Worm (Caenorhabditis elegans) whole organism, L4 larva: ENCODE measurements around the gene osta-1.

Experiments
- D1046.2 ChIP-seq: fragments of 200-800 bp; sonication (Bioruptor generic); IDR thresholded peaks from 2 replicates; pipeline ENCODE4 v1.3.6; 2022; ENCODE audit warnings: missing genetic modification characterization, missing compliant biosample characterization
- F26F4.8 ChIP-seq: fragments of 200-800 bp; sonication (Bioruptor generic); conservative IDR thresholded peaks from 2 replicates; pipeline ENCODE4 v1.3.6; 2022; ENCODE audit warnings: missing genetic modification characterization, missing compliant biosample characterization
- F37D6.2 ChIP-seq: sonication (generic microtip); optimal IDR thresholded peaks from 2 replicates; lab custom pipeline; 2016; ENCODE audit warnings: mild to moderate bottlenecking, missing genetic modification characterization, missing compliant biosample characterization
- T20F7.1 ChIP-seq: fragments of 200-800 bp; sonication (Bioruptor generic); optimal IDR thresholded peaks from 2 replicates; lab custom pipeline; 2018; ENCODE audit warnings: mild to moderate bottlenecking, missing genetic modification characterization, missing compliant biosample characterization
- Y48G9A.11 ChIP-seq: fragments of 200-800 bp; sonication (Bioruptor generic); IDR thresholded peaks from 2 replicates; pipeline ENCODE4 v1.3.6; 2022; ENCODE audit warnings: missing genetic modification reagents, missing genetic modification characterization, missing compliant biosample characterization
- ZK337.2 ChIP-seq: fragments of 200-800 bp; sonication (Bioruptor generic); IDR thresholded peaks from 2 replicates; pipeline ENCODE4 v1.3.6; 2022; ENCODE audit warnings: missing genetic modification reagents, missing genetic modification characterization, missing compliant biosample characterization
- arid-1 ChIP-seq: fragments of 200-800 bp; sonication (Bioruptor generic); conservative IDR thresholded peaks from 2 replicates; pipeline ENCODE4 v1.3.6; 2022; ENCODE audit warnings: missing genetic modification reagents, missing genetic modification characterization, missing compliant biosample characterization
- attf-4 ChIP-seq: sonication (generic microtip); optimal IDR thresholded peaks from 3 replicates; lab custom pipeline; 2017; ENCODE audit warnings: missing biosample characterization, missing genetic modification characterization
- ceh-32 ChIP-seq: sonication (generic microtip); optimal IDR thresholded peaks from 2 replicates; lab custom pipeline; 2016; ENCODE audit warnings: mild to moderate bottlenecking, missing genetic modification characterization, missing compliant biosample characterization; ENCODE audit not compliant: poor library complexity
- ceh-82 ChIP-seq: sonication (generic microtip); optimal IDR thresholded peaks from 2 replicates; lab custom pipeline; 2017; ENCODE audit warnings: missing biosample characterization, missing genetic modification characterization
- cey-2 ChIP-seq: sonication (generic microtip); optimal IDR thresholded peaks from 3 replicates; lab custom pipeline; 2017; ENCODE audit warnings: missing genetic modification characterization, mild to moderate bottlenecking, missing compliant biosample characterization, antibody characterized with exemption, borderline replicate concordance; ENCODE audit not compliant: insufficient read depth
- daf-12 ChIP-seq: fragments of 150-350 bp; optimal IDR thresholded peaks from 2 replicates; lab custom pipeline; 2014; ENCODE audit warnings: missing biosample characterization, missing genetic modification reagents, missing genetic modification characterization
- daf-16 ChIP-seq, 3 experiments: sonication (generic microtip); optimal IDR thresholded peaks; 2 replicates each; lab custom pipeline; 2016 to 2017; ENCODE audit warnings: missing genetic modification characterization in 3 of 3, missing genetic modification reagents in 3 of 3, mild to moderate bottlenecking in 2 of 3, missing compliant biosample characterization in 2 of 3, missing biosample characterization in 1 of 3, moderate library complexity in 1 of 3
- dmd-8 ChIP-seq: fragments of 200-800 bp; sonication (Bioruptor generic); IDR thresholded peaks from 2 replicates; pipeline ENCODE4 v1.3.6; 2022; ENCODE audit warnings: missing genetic modification characterization, missing compliant biosample characterization
- dpl-1 ChIP-seq: fragments of 150-350 bp; optimal IDR thresholded peaks from 2 replicates; lab custom pipeline; 2014; ENCODE audit warnings: missing biosample characterization, missing genetic modification reagents, missing genetic modification characterization
- duxl-1 ChIP-seq: sonication (generic microtip); optimal IDR thresholded peaks from 2 replicates; lab custom pipeline; 2016; ENCODE audit warnings: mild to moderate bottlenecking, missing genetic modification characterization, moderate library complexity, missing compliant biosample characterization; ENCODE audit not compliant: poor library complexity
- egl-27 ChIP-seq: sonication (generic microtip); optimal IDR thresholded peaks from 3 replicates; lab custom pipeline; 2017; ENCODE audit warnings: missing biosample characterization, missing genetic modification reagents, missing genetic modification characterization
- egl-43 ChIP-seq: fragments of 200-800 bp; sonication (Bioruptor generic); IDR thresholded peaks from 2 replicates; pipeline ENCODE4 v1.3.6; 2022; ENCODE audit warnings: missing genetic modification reagents, missing genetic modification characterization, missing compliant biosample characterization
- fos-1 ChIP-seq: fragments of 150-350 bp; optimal IDR thresholded peaks from 2 replicates; lab custom pipeline; 2014; ENCODE audit warnings: missing biosample characterization, missing genetic modification characterization
- gei-8 ChIP-seq: fragments of 200-800 bp; sonication (Bioruptor generic); optimal IDR thresholded peaks from 2 replicates; lab custom pipeline; 2018; ENCODE audit warnings: mild to moderate bottlenecking, missing genetic modification characterization, missing compliant biosample characterization
- hif-1 ChIP-seq, 2 experiments: sonication (generic microtip); optimal IDR thresholded peaks; 2 replicates each; lab custom pipeline; 2016 to 2017; ENCODE audit warnings: missing compliant biosample characterization in 2 of 2, missing genetic modification characterization in 2 of 2, missing genetic modification reagents in 2 of 2, missing genotype in 2 of 2, mild to moderate bottlenecking in 1 of 2
- hlh-30 ChIP-seq: sonication (generic microtip); optimal IDR thresholded peaks from 2 replicates; lab custom pipeline; 2017; ENCODE audit warnings: antibody characterized with exemption, mild to moderate bottlenecking, missing genetic modification characterization, missing compliant biosample characterization; ENCODE audit not compliant: insufficient read depth
- jun-1 ChIP-seq: fragments of 150-350 bp; optimal IDR thresholded peaks from 2 replicates; lab custom pipeline; 2014; ENCODE audit warnings: missing biosample characterization, missing genetic modification reagents, missing genetic modification characterization
- lim-7 ChIP-seq: fragments of 200-800 bp; sonication (Bioruptor generic); IDR thresholded peaks from 2 replicates; pipeline ENCODE4 v1.3.6; 2022; ENCODE audit warnings: missing genetic modification characterization, missing compliant biosample characterization
- lin-15B ChIP-seq: fragments of 150-350 bp; sonication (generic microtip); optimal IDR thresholded peaks from 3 replicates; lab custom pipeline; 2014; ENCODE audit warnings: missing biosample characterization, missing genetic modification characterization
- lin-39 ChIP-seq: fragments of 150-350 bp; optimal IDR thresholded peaks from 2 replicates; lab custom pipeline; 2014; ENCODE audit warnings: missing biosample characterization, missing genetic modification reagents, missing genetic modification characterization
- lsy-2 ChIP-seq, 2 experiments: fragments of 150-350 bp in 1 of 2; sonication (generic microtip) in 1 of 2; optimal IDR thresholded peaks; 2 replicates each; lab custom pipeline; 2014 to 2017; ENCODE audit warnings: missing biosample characterization in 2 of 2, missing genetic modification characterization in 2 of 2
- madf-9 ChIP-seq: fragments of 200-800 bp; sonication (Bioruptor generic); conservative IDR thresholded peaks from 2 replicates; pipeline ENCODE4 v1.3.6; 2022; ENCODE audit warnings: missing genetic modification reagents, missing genetic modification characterization, missing compliant biosample characterization
- mdt-29 ChIP-seq: fragments of 200-800 bp; sonication (Bioruptor generic); IDR thresholded peaks from 2 replicates; pipeline ENCODE4 v1.3.6; 2022; ENCODE audit warnings: missing genetic modification reagents, missing genetic modification characterization, missing compliant biosample characterization
- mep-1 ChIP-seq: fragments of 150-350 bp; sonication (generic microtip); optimal IDR thresholded peaks from 3 replicates; lab custom pipeline; 2014; ENCODE audit warnings: missing biosample characterization, missing genetic modification characterization
- mxl-2 ChIP-seq: fragments of 200-800 bp; sonication (Bioruptor generic); conservative IDR thresholded peaks from 2 replicates; pipeline ENCODE4 v1.3.6; 2022; ENCODE audit warnings: missing genetic modification reagents, missing genetic modification characterization, missing compliant biosample characterization
- nhr-10 ChIP-seq: fragments of 150-350 bp; optimal IDR thresholded peaks from 2 replicates; lab custom pipeline; 2014; ENCODE audit warnings: missing biosample characterization, missing genetic modification characterization
- nhr-102 ChIP-seq: sonication (generic microtip); optimal IDR thresholded peaks from 2 replicates; lab custom pipeline; 2016; ENCODE audit warnings: mild to moderate bottlenecking, missing genetic modification characterization, moderate library complexity, missing compliant biosample characterization
- nhr-11 ChIP-seq: fragments of 150-350 bp; optimal IDR thresholded peaks from 2 replicates; lab custom pipeline; 2014; ENCODE audit warnings: missing biosample characterization, missing genetic modification characterization
- nhr-25 ChIP-seq: sonication (generic microtip); optimal IDR thresholded peaks from 2 replicates; lab custom pipeline; 2017; ENCODE audit warnings: missing genetic modification characterization, mild to moderate bottlenecking, missing compliant biosample characterization, antibody characterized with exemption, moderate library complexity, borderline replicate concordance; ENCODE audit not compliant: insufficient read depth
- nhr-28 ChIP-seq: fragments of 150-350 bp; optimal IDR thresholded peaks from 2 replicates; lab custom pipeline; 2014; ENCODE audit warnings: missing biosample characterization, missing genetic modification characterization
- nhr-41 ChIP-seq: fragments of 200-800 bp; sonication (Bioruptor generic); IDR thresholded peaks from 2 replicates; pipeline ENCODE4 v1.3.6; 2022; ENCODE audit warnings: missing genetic modification reagents, missing genetic modification characterization, missing compliant biosample characterization
- nhr-42 ChIP-seq: fragments of 200-800 bp; sonication (Bioruptor generic); IDR thresholded peaks from 2 replicates; pipeline ENCODE4 v1.3.6; 2022; ENCODE audit warnings: missing genetic modification characterization, missing compliant biosample characterization
- nhr-76 ChIP-seq: fragments of 150-350 bp; optimal IDR thresholded peaks from 2 replicates; lab custom pipeline; 2014; ENCODE audit warnings: missing biosample characterization, missing genetic modification characterization
- php-3 ChIP-seq: fragments of 200-800 bp; sonication (Bioruptor generic); IDR thresholded peaks from 2 replicates; pipeline ENCODE4 v1.3.6; 2022; ENCODE audit warnings: missing genetic modification reagents, missing genetic modification characterization, missing compliant biosample characterization
- sdz-12 ChIP-seq: fragments of 200-800 bp; sonication (Bioruptor generic); optimal IDR thresholded peaks from 2 replicates; lab custom pipeline; 2018; ENCODE audit warnings: mild to moderate bottlenecking, missing genetic modification characterization, missing compliant biosample characterization
- snpc-1.2 ChIP-seq: fragments of 200-800 bp; sonication (Bioruptor generic); IDR thresholded peaks from 2 replicates; pipeline ENCODE4 v1.3.6; 2022; ENCODE audit warnings: missing genetic modification reagents, missing genetic modification characterization, missing compliant biosample characterization
- spr-1 ChIP-seq: sonication (generic microtip); optimal IDR thresholded peaks from 2 replicates; lab custom pipeline; 2016; ENCODE audit warnings: mild to moderate bottlenecking, missing genetic modification characterization, missing compliant biosample characterization
- tra-1 ChIP-seq: fragments of 200-800 bp; sonication (Bioruptor generic); IDR thresholded peaks from 2 replicates; pipeline ENCODE4 v1.3.6; 2022; ENCODE audit warnings: missing genetic modification reagents, missing genetic modification characterization, missing compliant biosample characterization
- unc-130 ChIP-seq: sonication (generic microtip); optimal IDR thresholded peaks from 2 replicates; lab custom pipeline; 2016; ENCODE audit warnings: missing genetic modification reagents, missing genetic modification characterization, missing compliant biosample characterization
- unc-39 ChIP-seq: sonication (generic microtip); optimal IDR thresholded peaks from 2 replicates; lab custom pipeline; 2017; ENCODE audit warnings: missing biosample characterization, missing genetic modification characterization
- unc-62 ChIP-seq, 3 experiments: fragments of 150-350 bp in 1 of 3; sonication (generic microtip); optimal IDR thresholded peaks in 2 of 3; peaks in 1 of 3; 1 replicate in 1 of 3; 2 replicates in 2 of 3; lab custom pipeline; 2014 to 2017; ENCODE audit warnings: missing biosample characterization in 3 of 3, missing genetic modification characterization in 3 of 3, missing genetic modification reagents in 3 of 3, missing genotype in 1 of 3
- zag-1 ChIP-seq: fragments of 150-350 bp; optimal IDR thresholded peaks from 2 replicates; lab custom pipeline; 2014; ENCODE audit warnings: missing biosample characterization, missing genetic modification characterization
- zfp-2 ChIP-seq: sonication (generic microtip); optimal IDR thresholded peaks from 2 replicates; lab custom pipeline; 2016; ENCODE audit warnings: mild to moderate bottlenecking, missing genetic modification characterization, missing compliant biosample characterization

The osta-1 gene

ce11 chrII:24559-24998 is 18.1 kb downstream of the osta-1 start, which contains the start of gene enee-1 (continued):
- TF ChIP-seq arid-1 (GFP tag; lab: Robert Waterston, UW) (peak; percentile 52), php-3 (GFP tag; lab: Robert Waterston, UW) (0 out of 2 replicates have a peak, but pooled peaks have one; percentile 6), T20F7.1 (GFP tag; lab: Kevin White, UChicago) (peak; percentile 84), Y48G9A.11 (GFP tag; lab: Robert Waterston, UW) (no peak), mdt-29 (GFP tag; lab: Robert Waterston, UW) (0 out of 2 replicates have a peak, but pooled peaks have one; percentile 40), nhr-11 (tag; lab: Kevin White, UChicago) (peak; percentile 75), lin-15B (tag; lab: Kevin White, UChicago) (no peak), gei-8 (GFP tag; lab: Kevin White, UChicago) (no peak), egl-27 (tag; lab: Kevin White, UChicago) (no peak), lim-7 (no peak), F37D6.2 (tag; lab: Kevin White, UChicago) (peak; percentile 15), daf-16 (GFP tag; optimal IDR thresholded peaks at IDR 0.05; lab: Kevin White, UChicago) (no peak), daf-16 (tag; optimal IDR thresholded peaks at IDR 0.05; lab: Kevin White, UChicago) (peak; percentile 36), sdz-12 (no peak), nhr-42 (GFP tag; lab: Robert Waterston, UW) (peak; percentile 62; the same call in 1 of the 2 replicates), hif-1 (tag; optimal IDR thresholded peaks at IDR 0.05; lab: Kevin White, UChicago) (peak in 1 of 2 experiments; percentile 70), tra-1 (GFP tag; lab: Robert Waterston, UW) (no peak), snpc-1.2 (GFP tag; lab: Robert Waterston, UW) (no peak), dpl-1 (GFP tag; lab: Kevin White, UChicago) (peak; percentile 96), nhr-25 (tag; lab: Kevin White, UChicago) (peak; percentile 28), egl-43 (GFP tag; lab: Robert Waterston, UW) (no peak), unc-130 (GFP tag; lab: Kevin White, UChicago) (no peak), dmd-8 (GFP tag; lab: Robert Waterston, UW) (no peak), nhr-102 (tag; lab: Kevin White, UChicago) (peak; percentile 81), ceh-32 (tag; lab: Kevin White, UChicago) (peak; percentile 23), D1046.2 (GFP tag; lab: Robert Waterston, UW) (no peak), mep-1 (tag; lab: Kevin White, UChicago) (peak; percentile 87), unc-39 (no peak), ZK337.2 (no peak), lsy-2 (tag; optimal IDR thresholded peaks at IDR 0.05; lab: Kevin White, UChicago) (peak; percentile 42 to 89), nhr-28 (tag; lab: Kevin White, UChicago) (peak; percentile 36), nhr-76 (tag; lab: Kevin White, UChicago) (no peak), mxl-2 (no peak), nhr-10 (tag; lab: Kevin White, UChicago) (no peak), zag-1 (tag; lab: Kevin White, UChicago) (no peak), unc-62 (GFP tag; optimal IDR thresholded peaks at IDR 0.05 in 1 of 2; lab: Kevin White, UChicago) (peak in 1 of 2 experiments; percentile 92), unc-62 (tag; optimal IDR thresholded peaks at IDR 0.05; lab: Kevin White, UChicago) (no peak), attf-4 (no peak), cey-2 (tag; lab: Kevin White, UChicago) (no peak), ceh-82 (tag; lab: Kevin White, UChicago) (no peak), fos-1 (tag; lab: Kevin White, UChicago) (no peak), hlh-30 (peak; percentile 76), duxl-1 (tag; lab: Kevin White, UChicago) (peak; percentile 75), nhr-41 (GFP tag; lab: Robert Waterston, UW) (no peak), zfp-2 (tag; lab: Kevin White, UChicago) (no peak), daf-12 (tag; lab: Kevin White, UChicago) (no peak), madf-9 (GFP tag; lab: Robert Waterston, UW) (peak; percentile 31; the same call in 1 of the 2 replicates), jun-1 (tag; lab: Kevin White, UChicago) (peak; percentile 74), spr-1 (tag; lab: Kevin White, UChicago) (peak; percentile 83), lin-39 (no peak), F26F4.8 (GFP tag; lab: Robert Waterston, UW) (no peak)
